Worm (Caenorhabditis elegans): ENCODE results near the gene srw-119.

srw-119 gene

ce11 chrV:3028205-3028604 is 28.6 kb upstream of the srw-119 start, which contains the start of gene asp-7:
Gene asp-7, plus strand, starts transcription at chrV:3028285.
- TF ChIP-seq ama-1 (optimal IDR thresholded peaks at IDR 0.05): no peak
- TF ChIP-seq hmg-4 (GFP tag; optimal IDR thresholded peaks at IDR 0.05): no peak

ce11 chrV:3024274-3024673 is 24.6 kb upstream of the srw-119 start, which contains the start of gene asp-8:
Gene asp-8, plus strand, starts transcription at chrV:3024549.
- TF ChIP-seq ceh-13 (GFP tag; optimal IDR thresholded peaks at IDR 0.05): no peak
- TF ChIP-seq scrt-1 (GFP tag; IDR thresholded peaks at IDR 0.05): no peak
- no peak for TF ChIP-seq ama-1 (optimal IDR thresholded peaks at IDR 0.05)
- TF ChIP-seq hnd-1 (tag; optimal IDR thresholded peaks at IDR 0.05): no peak
- no peak for TF ChIP-seq sea-1 (GFP tag; conservative IDR thresholded peaks at IDR 0.05)
- TF ChIP-seq hmbx-1 (tag; optimal IDR thresholded peaks at IDR 0.05): no peak
- no peak for TF ChIP-seq B0310.2 (tag; optimal IDR thresholded peaks at IDR 0.05)
- TF ChIP-seq ceh-36 (tag; optimal IDR thresholded peaks at IDR 0.05): no peak
- no peak for TF ChIP-seq F13C5.2 (tag; optimal IDR thresholded peaks at IDR 0.05)
- no peak for TF ChIP-seq ets-7 (tag; optimal IDR thresholded peaks at IDR 0.05)
- no peak for TF ChIP-seq pes-1 (GFP tag; IDR thresholded peaks at IDR 0.05)
- no peak for TF ChIP-seq flt-1 (GFP tag; IDR thresholded peaks at IDR 0.05)
- TF ChIP-seq aly-1 (tag; optimal IDR thresholded peaks at IDR 0.05): no peak
- no peak for TF ChIP-seq tra-4 (tag; optimal IDR thresholded peaks at IDR 0.05)
- no peak for TF ChIP-seq tbx-11 (GFP tag; IDR thresholded peaks at IDR 0.05)
- no peak for TF ChIP-seq hmg-4 (GFP tag; optimal IDR thresholded peaks at IDR 0.05)
- TF ChIP-seq tbx-37 (GFP tag; conservative IDR thresholded peaks at IDR 0.05): no peak

ce11 chrV:3021306-3021705 is 21.7 kb upstream of the srw-119 start, which contains the start of gene irld-12:
Gene irld-12, minus strand, starts transcription at chrV:3021406.
- TF ChIP-seq tbx-11 (GFP tag; IDR thresholded peaks at IDR 0.05): no peak
- no peak for TF ChIP-seq ets-7 (tag; optimal IDR thresholded peaks at IDR 0.05)
- TF ChIP-seq scrt-1 (GFP tag; IDR thresholded peaks at IDR 0.05): no peak
- no peak for TF ChIP-seq sea-1 (GFP tag; conservative IDR thresholded peaks at IDR 0.05)
- TF ChIP-seq hmg-4 (GFP tag; optimal IDR thresholded peaks at IDR 0.05): no peak
- TF ChIP-seq pes-1 (GFP tag; IDR thresholded peaks at IDR 0.05): no peak
- no peak for TF ChIP-seq ceh-36 (tag; optimal IDR thresholded peaks at IDR 0.05)
- TF ChIP-seq tra-4 (tag; optimal IDR thresholded peaks at IDR 0.05): no peak
- no peak for TF ChIP-seq ama-1 (optimal IDR thresholded peaks at IDR 0.05)
- TF ChIP-seq B0310.2 (tag; optimal IDR thresholded peaks at IDR 0.05): no peak
- TF ChIP-seq aly-1 (tag; optimal IDR thresholded peaks at IDR 0.05): no peak
- TF ChIP-seq hmbx-1 (tag; optimal IDR thresholded peaks at IDR 0.05): no peak
- no peak for TF ChIP-seq ceh-13 (GFP tag; optimal IDR thresholded peaks at IDR 0.05)
- TF ChIP-seq tbx-37 (GFP tag; conservative IDR thresholded peaks at IDR 0.05): no peak
- TF ChIP-seq hnd-1 (tag; optimal IDR thresholded peaks at IDR 0.05): no peak
- TF ChIP-seq F13C5.2 (tag; optimal IDR thresholded peaks at IDR 0.05): no peak
- TF ChIP-seq flt-1 (GFP tag; IDR thresholded peaks at IDR 0.05): no peak

DNA sequence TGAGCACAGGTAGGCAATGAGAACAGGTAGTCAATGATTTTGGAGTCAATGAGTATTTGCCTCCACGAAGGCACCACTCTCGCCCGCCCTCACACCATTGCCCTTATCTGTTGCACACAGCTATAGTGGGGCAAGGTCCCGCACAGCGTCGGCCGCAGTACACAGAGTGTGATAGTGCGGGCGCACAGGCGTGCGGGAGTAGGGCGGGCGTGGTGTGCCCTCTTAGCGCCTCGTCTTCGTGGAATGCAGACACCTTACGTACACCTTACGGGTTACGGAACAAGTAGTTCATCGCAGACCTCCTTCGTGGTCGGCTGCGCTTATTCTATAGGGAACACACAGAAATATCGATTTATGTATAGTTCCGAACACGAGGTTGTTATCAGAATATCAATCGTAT is 18.3 kb upstream of the srw-119 start:
- no peak for TF ChIP-seq scrt-1 (GFP tag; IDR thresholded peaks at IDR 0.05)
- no peak for TF ChIP-seq pes-1 (GFP tag; IDR thresholded peaks at IDR 0.05)
- TF ChIP-seq aly-1 (tag; optimal IDR thresholded peaks at IDR 0.05): no peak

- TF ChIP-seq ama-1 (optimal IDR thresholded peaks at IDR 0.05): no peak
Measured at ce11 chrV:3014185-3014584, 14.5 kb upstream of the srw-119 start, which contains the start of gene K12D9.1. Gene K12D9.1, plus strand, starts transcription at chrV:3014485.

ce11 chrV:3011394-3011793 is 11.8 kb upstream of the srw-119 start, which contains the start of gene srw-135:
Gene srw-135, minus strand, starts transcription at chrV:3011494.
- TF ChIP-seq ama-1 (optimal IDR thresholded peaks at IDR 0.05): no peak
- no peak for TF ChIP-seq flt-1 (GFP tag; IDR thresholded peaks at IDR 0.05)
- no peak for TF ChIP-seq hnd-1 (tag; optimal IDR thresholded peaks at IDR 0.05)
- no peak for TF ChIP-seq B0310.2 (tag; optimal IDR thresholded peaks at IDR 0.05)
- TF ChIP-seq pes-1 (GFP tag; IDR thresholded peaks at IDR 0.05): no peak
- TF ChIP-seq ets-7 (tag; optimal IDR thresholded peaks at IDR 0.05): no peak
- TF ChIP-seq F13C5.2 (tag; optimal IDR thresholded peaks at IDR 0.05): no peak
- no peak for TF ChIP-seq ceh-13 (GFP tag; optimal IDR thresholded peaks at IDR 0.05)
- TF ChIP-seq tbx-37 (GFP tag; conservative IDR thresholded peaks at IDR 0.05): no peak
- no peak for TF ChIP-seq tra-4 (tag; optimal IDR thresholded peaks at IDR 0.05)
- TF ChIP-seq ceh-36 (tag; optimal IDR thresholded peaks at IDR 0.05): no peak
- no peak for TF ChIP-seq sea-1 (GFP tag; conservative IDR thresholded peaks at IDR 0.05)
- TF ChIP-seq tbx-11 (GFP tag; IDR thresholded peaks at IDR 0.05): no peak
- no peak for TF ChIP-seq hmbx-1 (tag; optimal IDR thresholded peaks at IDR 0.05)
- no peak for TF ChIP-seq scrt-1 (GFP tag; IDR thresholded peaks at IDR 0.05)

- TF ChIP-seq F13C5.2 (tag; optimal IDR thresholded peaks at IDR 0.05): no peak
- TF ChIP-seq ceh-13 (GFP tag; optimal IDR thresholded peaks at IDR 0.05): no peak
- no peak for TF ChIP-seq scrt-1 (GFP tag; IDR thresholded peaks at IDR 0.05)
- no peak for TF ChIP-seq ceh-36 (tag; optimal IDR thresholded peaks at IDR 0.05)
Measured at ce11 chrV:3010468-3010867, 10.8 kb upstream of the srw-119 start, which contains the start of gene srw-136. Gene srw-136, minus strand, starts transcription at chrV:3010568.

DNA sequence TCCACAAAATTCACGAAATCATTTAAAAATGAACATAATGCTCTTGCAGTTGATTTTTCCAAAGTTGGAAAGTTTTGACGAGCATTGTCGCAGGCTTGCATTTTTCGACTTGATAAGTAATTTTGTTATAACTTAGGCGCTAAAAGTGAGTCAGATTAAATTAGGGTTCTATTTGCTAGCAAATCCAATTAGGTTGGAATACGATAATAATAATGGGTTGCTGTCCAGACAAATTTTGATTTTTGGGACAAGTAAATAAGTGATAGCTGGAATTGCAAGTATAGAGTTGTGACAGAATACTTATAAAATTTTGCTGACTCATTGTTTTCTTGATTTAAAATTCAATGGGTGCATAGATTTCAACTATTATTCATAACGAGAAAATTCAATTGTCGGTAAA is 6.3 kb upstream of the srw-119 start, which contains the start of gene srw-112:
Gene srw-112 (minus strand): TSS at position 101 of the 400 bp plus-strand sequence.
- TF ChIP-seq hnd-1 (tag; optimal IDR thresholded peaks at IDR 0.05) (no peak), hmg-4 (GFP tag; optimal IDR thresholded peaks at IDR 0.05) (no peak), tbx-11 (GFP tag; IDR thresholded peaks at IDR 0.05) (no peak), tra-4 (tag; optimal IDR thresholded peaks at IDR 0.05) (no peak), B0310.2 (tag; optimal IDR thresholded peaks at IDR 0.05) (no peak), F13C5.2 (tag; optimal IDR thresholded peaks at IDR 0.05) (no peak), ets-7 (tag; optimal IDR thresholded peaks at IDR 0.05) (no peak), pes-1 (GFP tag; IDR thresholded peaks at IDR 0.05) (no peak), hmbx-1 (tag; optimal IDR thresholded peaks at IDR 0.05) (no peak), flt-1 (GFP tag; IDR thresholded peaks at IDR 0.05) (no peak), ceh-36 (tag; optimal IDR thresholded peaks at IDR 0.05) (no peak), ceh-13 (GFP tag; optimal IDR thresholded peaks at IDR 0.05) (no peak)
